Worm (Caenorhabditis elegans) whole organism, late embryonic: Measurements from ENCODE around the gene tmem-258.

Experiments
- F13H6.1 ChIP-seq: sonication (generic microtip); optimal IDR thresholded peaks from 2 replicates; lab custom pipeline; 2016; ENCODE audit warnings: missing genetic modification characterization, missing compliant biosample characterization
- ama-1 ChIP-seq: fragments of 150-350 bp; optimal IDR thresholded peaks from 2 replicates; lab custom pipeline; 2014
- ceh-30 ChIP-seq: fragments of 150-350 bp; optimal IDR thresholded peaks from 2 replicates; lab custom pipeline; 2014; ENCODE audit warnings: missing biosample characterization, missing genetic modification characterization
- fkh-10 ChIP-seq: fragments of 150-350 bp; optimal IDR thresholded peaks from 2 replicates; lab custom pipeline; 2014; ENCODE audit warnings: missing biosample characterization, missing genetic modification reagents, missing genetic modification characterization
- mec-3 ChIP-seq: sonication (generic microtip); optimal IDR thresholded peaks from 2 replicates; lab custom pipeline; 2016; ENCODE audit warnings: borderline replicate concordance, missing genetic modification characterization, missing compliant biosample characterization
- pha-4 ChIP-seq: fragments of 150-350 bp; optimal IDR thresholded peaks from 2 replicates; lab custom pipeline; 2018; ENCODE audit warnings: missing biosample characterization, missing genetic modification reagents, missing genetic modification characterization
- rnt-1 ChIP-seq: sonication (generic microtip); optimal IDR thresholded peaks from 2 replicates; lab custom pipeline; 2016; ENCODE audit warnings: missing genetic modification characterization, missing compliant biosample characterization
- ztf-16 ChIP-seq: sonication (generic microtip); optimal IDR thresholded peaks from 2 replicates; lab custom pipeline; 2017; ENCODE audit warnings: missing genetic modification characterization, missing compliant biosample characterization

DNA sequence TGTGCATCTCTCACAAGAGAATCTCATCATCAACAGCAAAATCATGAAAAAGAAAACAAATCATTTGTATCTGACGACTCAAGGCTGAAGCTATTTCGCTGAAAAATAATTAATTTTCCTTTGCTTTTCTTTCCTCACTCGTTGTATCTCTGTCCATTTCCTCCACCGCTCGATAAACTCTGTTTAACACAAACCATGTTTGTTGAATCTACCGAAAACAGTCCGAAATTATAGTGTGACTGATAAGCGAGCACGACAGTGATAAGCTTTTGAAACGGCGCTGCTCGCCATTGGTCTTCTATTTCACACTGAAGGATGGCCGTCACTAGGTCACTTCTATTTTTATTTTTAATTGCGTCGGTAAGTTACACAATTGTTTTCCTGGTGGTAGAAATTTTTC lies 12.7 kb downstream of the tmem-258 start, which contains the start of gene npa-1:
- no peak for TF ChIP-seq ama-1 (lab: Kevin White, UChicago)
- no peak for TF ChIP-seq fkh-10 (GFP tag; lab: Kevin White, UChicago)
- TF ChIP-seq rnt-1, result no peak
- no peak for TF ChIP-seq F13H6.1 (tag; lab: Kevin White, UChicago)
- TF ChIP-seq pha-4 (tag; lab: Kevin White, UChicago), result no peak
- no peak for TF ChIP-seq ztf-16 (tag; lab: Kevin White, UChicago)
- no peak for TF ChIP-seq mec-3
- no peak for TF ChIP-seq ceh-30
